Fruit fly (Drosophila melanogaster) whole organism, embryonic: ENCODE data around the gene Rlb1.

Source experiments
- ATbp ChIP-seq: fragments of 200-800 bp; sonication (Bioruptor generic); optimal IDR thresholded peaks from 2 replicates; lab custom pipeline; 2017; ENCODE audit warnings: missing biosample characterization, mild to moderate bottlenecking, missing genetic modification characterization, missing genetic modification reagents
- Antp ChIP-seq: fragments of 200-800 bp; sonication (Bioruptor generic); optimal IDR thresholded peaks from 3 replicates; lab custom pipeline; 2016; ENCODE audit warnings: missing biosample characterization, missing genetic modification characterization
- CG10147 ChIP-seq: fragments of 200-800 bp; sonication (Bioruptor generic); optimal IDR thresholded peaks from 2 replicates; lab custom pipeline; 2019; ENCODE audit warnings: missing biosample characterization, mild to moderate bottlenecking, missing genetic modification characterization, moderate library complexity
- CG10267 ChIP-seq: fragments of 200-800 bp; sonication (Bioruptor generic); optimal IDR thresholded peaks from 2 replicates; lab custom pipeline; 2018; ENCODE audit warnings: missing biosample characterization, mild to moderate bottlenecking, missing genetic modification characterization, moderate library complexity
- CG10366 ChIP-seq: fragments of 200-800 bp; sonication (Bioruptor generic); IDR thresholded peaks from 2 replicates; pipeline ENCODE4 v1.3.6; 2022; ENCODE audit warnings: missing biosample characterization, missing genetic modification characterization
- CG1233 ChIP-seq: fragments of 200-800 bp; sonication (Bioruptor generic); optimal IDR thresholded peaks from 4 replicates; lab custom pipeline; 2018; ENCODE audit warnings: missing biosample characterization, mild to moderate bottlenecking, missing genetic modification characterization
- CG13296 ChIP-seq: fragments of 200-800 bp; sonication (Bioruptor generic); optimal IDR thresholded peaks from 3 replicates; lab custom pipeline; 2018; ENCODE audit warnings: missing biosample characterization, mild to moderate bottlenecking, missing genetic modification characterization
- CG13894 ChIP-seq: fragments of 200-800 bp; sonication (Bioruptor generic); optimal IDR thresholded peaks from 3 replicates; lab custom pipeline; 2018; ENCODE audit warnings: missing biosample characterization, mild to moderate bottlenecking, missing genetic modification characterization, moderate library complexity
- CG14441 ChIP-seq: fragments of 200-800 bp; sonication (Bioruptor generic); IDR thresholded peaks from 2 replicates; pipeline ENCODE4 v1.3.6; 2022; ENCODE audit warnings: missing biosample characterization, missing genetic modification characterization
- CG1603 ChIP-seq: fragments of 200-800 bp; sonication (Bioruptor generic); optimal IDR thresholded peaks from 2 replicates; lab custom pipeline; 2019; ENCODE audit warnings: missing biosample characterization, mild to moderate bottlenecking, missing genetic modification characterization, moderate library complexity
- CG16779 ChIP-seq: fragments of 200-800 bp; sonication (Bioruptor generic); IDR thresholded peaks from 2 replicates; pipeline ENCODE4 v1.3.6; 2022; ENCODE audit warnings: missing biosample characterization, missing genetic modification characterization
- CG17385 ChIP-seq: fragments of 200-800 bp; sonication (Bioruptor generic); optimal IDR thresholded peaks from 3 replicates; lab custom pipeline; 2018; ENCODE audit warnings: missing biosample characterization, mild to moderate bottlenecking, missing genetic modification characterization
- CG17912 ChIP-seq: fragments of 200-800 bp; sonication (Bioruptor generic); optimal IDR thresholded peaks from 2 replicates; lab custom pipeline; 2018; ENCODE audit warnings: missing biosample characterization, mild to moderate bottlenecking, missing genetic modification characterization
- CG1792 ChIP-seq: fragments of 200-800 bp; sonication (Bioruptor generic); optimal IDR thresholded peaks from 2 replicates; lab custom pipeline; 2016; ENCODE audit warnings: missing biosample characterization, missing genetic modification characterization
- CG18011 ChIP-seq: fragments of 200-800 bp; sonication (Bioruptor generic); optimal IDR thresholded peaks from 2 replicates; lab custom pipeline; 2017; ENCODE audit warnings: missing biosample characterization, missing genetic modification characterization, mild to moderate bottlenecking, moderate library complexity, missing genotype
- CG32772 ChIP-seq: fragments of 200-800 bp; sonication (Bioruptor generic); IDR thresholded peaks from 2 replicates; pipeline ENCODE4 v1.3.6; 2022; ENCODE audit warnings: missing biosample characterization, missing genetic modification characterization
- CG3281 ChIP-seq: fragments of 200-800 bp; sonication (Bioruptor generic); optimal IDR thresholded peaks from 3 replicates; lab custom pipeline; 2017; ENCODE audit warnings: missing biosample characterization, mild to moderate bottlenecking, missing genetic modification characterization
- CG33557 ChIP-seq: fragments of 200-800 bp; sonication (Bioruptor generic); optimal IDR thresholded peaks from 2 replicates; lab custom pipeline; 2019; ENCODE audit warnings: missing biosample characterization, mild to moderate bottlenecking, missing genetic modification characterization, moderate library complexity
- CG3726 ChIP-seq: fragments of 200-800 bp; sonication (Bioruptor generic); IDR thresholded peaks from 3 replicates; pipeline ENCODE4, ENCODE4 v1.3.6; 2022; ENCODE audit warnings: missing biosample characterization, missing genetic modification characterization
- CG6175 ChIP-seq: fragments of 200-800 bp; sonication (Bioruptor generic); IDR thresholded peaks from 3 replicates; pipeline ENCODE4 v1.3.6; 2022; ENCODE audit warnings: missing biosample characterization, missing genetic modification characterization
- CG6791 ChIP-seq: fragments of 200-800 bp; sonication (Bioruptor generic); IDR thresholded peaks from 3 replicates; pipeline ENCODE4 v1.3.6; 2022; ENCODE audit warnings: missing biosample characterization, missing genetic modification characterization; ENCODE audit not compliant: partially characterized antibody
- CG6813 ChIP-seq: fragments of 200-800 bp; sonication (Bioruptor generic); optimal IDR thresholded peaks from 2 replicates; lab custom pipeline; 2017; ENCODE audit warnings: missing biosample characterization, missing genetic modification characterization, mild to moderate bottlenecking, moderate library complexity, missing genetic modification reagents
- CG7987 ChIP-seq: fragments of 200-800 bp; sonication (Bioruptor generic); optimal IDR thresholded peaks from 2 replicates; lab custom pipeline; 2018; ENCODE audit warnings: missing biosample characterization, mild to moderate bottlenecking, missing genetic modification characterization, moderate library complexity
- CG8089 ChIP-seq: fragments of 200-800 bp; sonication (Bioruptor generic); optimal IDR thresholded peaks from 3 replicates; lab custom pipeline; 2016; ENCODE audit warnings: missing biosample characterization, missing genetic modification characterization
- CG9932 ChIP-seq: fragments of 200-800 bp; sonication (Bioruptor generic); IDR thresholded peaks from 2 replicates; pipeline ENCODE4 v1.3.6; 2022; ENCODE audit warnings: missing biosample characterization, missing genetic modification characterization
- CTCF ChIP-seq: fragments of 200-800 bp; sonication (Bioruptor generic); optimal IDR thresholded peaks from 2 replicates; lab custom pipeline; 2017; ENCODE audit warnings: missing biosample characterization, mild to moderate bottlenecking, missing genetic modification characterization, moderate library complexity
- Dfd ChIP-seq, 2 experiments: fragments of >200 bp; optimal IDR thresholded peaks; 2 replicates each; lab custom pipeline; 2017; ENCODE audit warnings: missing biosample characterization in 2 of 2, missing genetic modification characterization in 2 of 2
- Dref ChIP-seq: fragments of 200-800 bp; sonication (Bioruptor generic); IDR thresholded peaks from 2 replicates; pipeline ENCODE4 v1.3.6; 2022; ENCODE audit warnings: missing biosample characterization, missing genetic modification characterization
- Fer2 ChIP-seq: fragments of 200-800 bp; sonication (Bioruptor generic); optimal IDR thresholded peaks from 2 replicates; lab custom pipeline; 2018; ENCODE audit warnings: missing biosample characterization, mild to moderate bottlenecking, missing genetic modification characterization, moderate library complexity
- Hr78 ChIP-seq, 2 experiments: fragments of 200-800 bp in 1 of 2; fragments of >200 bp in 1 of 2; sonication (Bioruptor generic) in 1 of 2; optimal IDR thresholded peaks; 2 replicates each; lab custom pipeline; 2017 to 2019; ENCODE audit warnings: missing biosample characterization in 2 of 2, missing genetic modification characterization in 2 of 2, mild to moderate bottlenecking in 1 of 2, moderate library complexity in 1 of 2
- Kr ChIP-seq: fragments of 200-800 bp; sonication (Bioruptor generic); optimal IDR thresholded peaks from 2 replicates; lab custom pipeline; 2017; ENCODE audit warnings: missing biosample characterization, mild to moderate bottlenecking, missing genetic modification characterization
- NC2β ChIP-seq: fragments of 200-800 bp; sonication (Bioruptor generic); optimal IDR thresholded peaks from 2 replicates; lab custom pipeline; 2016; ENCODE audit warnings: missing biosample characterization, missing genetic modification characterization
- Oaz ChIP-seq: fragments of 200-800 bp; sonication (Bioruptor generic); IDR thresholded peaks from 2 replicates; pipeline ENCODE4 v1.3.6; 2022; ENCODE audit warnings: missing biosample characterization, missing genetic modification characterization
- Vsx1 ChIP-seq: fragments of 200-800 bp; sonication (Bioruptor generic); optimal IDR thresholded peaks from 2 replicates; lab custom pipeline; 2017; ENCODE audit warnings: missing biosample characterization, mild to moderate bottlenecking, missing genetic modification characterization, missing genetic modification reagents
- Xbp1 ChIP-seq: fragments of 200-800 bp; sonication (Bioruptor generic); optimal IDR thresholded peaks from 3 replicates; lab custom pipeline; 2016; ENCODE audit warnings: missing biosample characterization, mild to moderate bottlenecking, missing genetic modification characterization
- bab2 ChIP-seq: fragments of 200-800 bp; sonication (Bioruptor generic); optimal IDR thresholded peaks from 2 replicates; lab custom pipeline; 2016; ENCODE audit warnings: missing biosample characterization, missing genetic modification characterization
- crol ChIP-seq: fragments of 200-800 bp; sonication (Bioruptor generic); IDR thresholded peaks from 2 replicates; pipeline ENCODE4 v1.3.6; 2022; ENCODE audit warnings: missing biosample characterization, missing genetic modification characterization
- dan ChIP-seq: fragments of 200-800 bp; sonication (Bioruptor generic); IDR thresholded peaks from 2 replicates; pipeline ENCODE4 v1.3.6; 2022; ENCODE audit warnings: missing biosample characterization, missing genetic modification characterization
- disco-r ChIP-seq: fragments of 200-800 bp; sonication (Bioruptor generic); optimal IDR thresholded peaks from 2 replicates; lab custom pipeline; 2016; ENCODE audit warnings: missing biosample characterization, missing genetic modification characterization
- ewg ChIP-seq: fragments of 200-800 bp; sonication (Bioruptor generic); optimal IDR thresholded peaks from 3 replicates; lab custom pipeline; 2017; ENCODE audit warnings: mild to moderate bottlenecking, missing biosample characterization, missing genetic modification reagents, missing genetic modification characterization
- grn ChIP-seq: fragments of 200-800 bp; sonication (Bioruptor generic); optimal IDR thresholded peaks from 3 replicates; lab custom pipeline; 2017; ENCODE audit warnings: missing biosample characterization, missing genetic modification characterization
- hkb ChIP-seq, 2 experiments: fragments of 200-800 bp in 1 of 2; fragments of >200 bp in 1 of 2; sonication (Bioruptor generic) in 1 of 2; IDR thresholded peaks in 1 of 2; optimal IDR thresholded peaks in 1 of 2; 2 replicates each; pipeline versions ENCODE4 v1.3.6 to Lab custom; 2017 to 2022; ENCODE audit warnings: missing biosample characterization in 1 of 2, missing genetic modification characterization in 1 of 2
- hth ChIP-seq: fragments of >200 bp; optimal IDR thresholded peaks from 2 replicates; lab custom pipeline; 2017; ENCODE audit warnings: inconsistent platforms
- jigr1 ChIP-seq: fragments of 200-800 bp; sonication (Bioruptor generic); IDR thresholded peaks from 3 replicates; pipeline ENCODE4 v1.3.6; 2022; ENCODE audit warnings: missing biosample characterization, missing genetic modification characterization
- kni ChIP-seq: fragments of 200-800 bp; sonication (Bioruptor generic); optimal IDR thresholded peaks from 3 replicates; lab custom pipeline; 2017; ENCODE audit warnings: mild to moderate bottlenecking, missing biosample characterization, missing genetic modification reagents, missing genetic modification characterization
- pzg ChIP-seq: fragments of 200-800 bp; sonication (Bioruptor generic); optimal IDR thresholded peaks from 3 replicates; lab custom pipeline; 2018; ENCODE audit warnings: missing biosample characterization, mild to moderate bottlenecking, missing genetic modification characterization, moderate library complexity
- run ChIP-seq: fragments of 200-800 bp; sonication (Bioruptor generic); optimal IDR thresholded peaks from 3 replicates; lab custom pipeline; 2018; ENCODE audit warnings: missing biosample characterization, mild to moderate bottlenecking, missing genetic modification characterization
- salm ChIP-seq: fragments of 200-800 bp; sonication (Bioruptor generic); optimal IDR thresholded peaks from 2 replicates; lab custom pipeline; 2018; ENCODE audit warnings: missing biosample characterization, mild to moderate bottlenecking, missing genetic modification characterization
- slbo ChIP-seq: fragments of 200-800 bp; sonication (Bioruptor generic); IDR thresholded peaks from 2 replicates; pipeline ENCODE4 v1.3.6; 2022; ENCODE audit warnings: missing biosample characterization, missing genetic modification characterization
- sob ChIP-seq: fragments of 200-800 bp; sonication (Bioruptor generic); IDR thresholded peaks from 2 replicates; pipeline ENCODE4 v1.3.6; 2022; ENCODE audit warnings: missing biosample characterization, missing genetic modification characterization

Gene Rlb1

dm6 chr3R:9551013-9551658 is 38.0 kb downstream of the Rlb1 start (continued):
- TF ChIP-seq CG6175 (GFP tag; lab: Robert Waterston, UW) (no peak), CG10267 (tag; lab: Kevin White, UChicago) (no peak), Dfd (GFP tag; optimal IDR thresholded peaks at IDR 0.05; lab: Kevin White, UChicago) (no peak), hth (lab: Kevin White, UChicago) (no peak), CG32772 (GFP tag; lab: Robert Waterston, UW) (no peak), CG14441 (GFP tag; lab: Robert Waterston, UW) (no peak), CG3281 (peak; percentile 63), CG6813 (GFP tag; lab: Kevin White, UChicago) (peak; percentile 85), CG18011 (GFP tag; lab: Kevin White, UChicago) (peak; percentile 25), CG17385 (GFP tag; lab: Kevin White, UChicago) (peak; percentile 32), CG1603 (peak; percentile 48), NC2β (GFP tag; lab: Kevin White, UChicago) (peak; percentile 44), CG17912 (peak; percentile 87), crol (no peak), Xbp1 (no peak), CG1233 (GFP tag; lab: Kevin White, UChicago) (peak; percentile 54), slbo (no peak), salm (tag; lab: Kevin White, UChicago) (no peak), dan (no peak), CG9932 (GFP tag; lab: Robert Waterston, UW) (no peak), CG3726 (GFP tag; lab: Robert Waterston, UW) (no peak), Dref (no peak), ATbp (GFP tag; lab: Kevin White, UChicago) (peak; percentile 24), CG6791 (no peak), Kr (no peak), run (tag; lab: Kevin White, UChicago) (peak; percentile 49), Hr78 (GFP tag; optimal IDR thresholded peaks at IDR 0.05; lab: Kevin White, UChicago) (peak in 1 of 2 experiments; percentile 99), CG10147 (no peak), CG13894 (tag; lab: Kevin White, UChicago) (peak; percentile 66), CG33557 (GFP tag; lab: Kevin White, UChicago) (no peak), CG8089 (GFP tag; lab: Kevin White, UChicago) (peak; percentile 32), CG16779 (GFP tag; lab: Robert Waterston, UW) (no peak), grn (GFP tag; lab: Kevin White, UChicago) (no peak), hkb (optimal IDR thresholded peaks at IDR 0.05; lab: Kevin White, UChicago) (no peak), hkb (GFP tag; IDR thresholded peaks at IDR 0.05; lab: Robert Waterston, UW) (no peak), jigr1 (GFP tag; lab: Robert Waterston, UW) (no peak), Antp (GFP tag; lab: Kevin White, UChicago) (peak; percentile 13), pzg (peak; percentile 49), Fer2 (tag; lab: Kevin White, UChicago) (no peak), Vsx1 (peak; percentile 24), CG1792 (GFP tag; lab: Kevin White, UChicago) (peak; percentile 5), ewg (GFP tag; lab: Kevin White, UChicago) (peak; percentile 11), CG7987 (GFP tag; lab: Kevin White, UChicago) (peak; percentile 81), bab2 (peak; percentile 5), Oaz (no peak), CG10366 (GFP tag; lab: Robert Waterston, UW) (no peak), CG13296 (GFP tag; lab: Kevin White, UChicago) (peak; percentile 80), kni (GFP tag; lab: Kevin White, UChicago) (peak; percentile 79), disco-r (GFP tag; lab: Kevin White, UChicago) (peak; percentile 32), CTCF (GFP tag; lab: Kevin White, UChicago) (peak; percentile 13), sob (no peak)
